Worm (Caenorhabditis elegans): ENCODE measurements around the gene col-145.

ce11 chrV:9137618-9138017, 25.2 kb downstream of the col-145 start, which contains the start of gene pitr-2:
- TF ChIP-seq xbp-1 (tag; optimal IDR thresholded peaks at IDR 0.05) (no peak), lin-13 (GFP tag; optimal IDR thresholded peaks at IDR 0.05) (no peak), mep-1 (tag; optimal IDR thresholded peaks at IDR 0.05) (no peak), ces-1 (GFP tag; optimal IDR thresholded peaks at IDR 0.05) (no peak), zag-1 (tag; optimal IDR thresholded peaks at IDR 0.05) (no peak), mab-9 (GFP tag; IDR thresholded peaks at IDR 0.05) (no peak), C04F5.9 (tag; optimal IDR thresholded peaks at IDR 0.05) (no peak), mdl-1 (tag; optimal IDR thresholded peaks at IDR 0.05) (no peak), unc-62 (GFP tag; optimal IDR thresholded peaks at IDR 0.05) (no peak), nhr-237 (tag; optimal IDR thresholded peaks at IDR 0.05) (no peak)
